Fruit fly (Drosophila melanogaster): ENCODE results near the gene CG8010.

The CG8010 gene

DNA sequence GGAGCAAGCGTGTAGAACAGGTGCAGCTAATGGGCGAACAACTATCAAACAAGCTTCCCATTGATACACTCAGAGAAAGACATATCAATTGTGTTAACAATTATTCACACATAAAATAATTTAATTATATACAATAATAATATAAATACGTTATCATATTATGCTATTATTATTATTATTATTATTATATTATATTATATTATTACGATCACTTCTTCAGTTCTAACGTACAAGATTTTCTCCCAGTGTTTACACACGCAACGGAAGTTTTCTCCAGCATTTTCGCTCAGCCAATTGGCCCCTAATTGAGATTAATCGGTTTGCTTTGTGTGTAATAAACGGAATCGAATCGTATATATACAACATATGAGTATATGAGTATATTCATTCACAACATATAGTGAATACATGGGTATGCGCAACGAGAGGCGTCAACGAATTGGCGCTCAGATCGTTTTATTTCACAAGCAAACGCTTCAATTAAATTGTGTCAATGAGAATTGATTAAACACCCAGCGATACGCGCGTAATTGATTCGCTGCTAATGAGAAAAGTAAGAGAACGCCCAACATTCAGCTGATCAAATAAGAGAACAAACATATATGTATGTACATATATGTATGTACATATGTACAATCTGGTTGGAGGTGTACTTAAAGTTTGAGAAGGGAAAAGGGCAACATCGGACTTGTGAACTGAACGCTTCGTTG lies 48.5 kb upstream of the CG8010 start (continued):
- TF ChIP-seq crc (GFP tag; optimal IDR thresholded peaks at IDR 0.05) (no peak), CG16779 (GFP tag; IDR thresholded peaks at IDR 0.05) (no peak), CG2875 (GFP tag; optimal IDR thresholded peaks at IDR 0.05) (peak; percentile 13), corto (GFP tag; optimal IDR thresholded peaks at IDR 0.05) (no peak), Atf3 (GFP tag; optimal IDR thresholded peaks at IDR 0.05) (no peak), CG13287 (GFP tag; IDR thresholded peaks at IDR 0.05; ENCODE audit: partially characterized antibody) (no peak), sd (tag; optimal IDR thresholded peaks at IDR 0.05) (no peak), usp (GFP tag; optimal IDR thresholded peaks at IDR 0.05) (no peak), CG1529 (GFP tag; optimal IDR thresholded peaks at IDR 0.05) (peak; percentile 36), CG17829 (tag; optimal IDR thresholded peaks at IDR 0.05) (peak; percentile 76), CG15269 (tag; optimal IDR thresholded peaks at IDR 0.05) (peak; percentile 75), mld (GFP tag; IDR thresholded peaks at IDR 0.05; ENCODE audit: partially characterized antibody) (no peak), CG1024 (GFP tag; IDR thresholded peaks at IDR 0.05) (no peak), CG6689 (GFP tag; IDR thresholded peaks at IDR 0.05) (peak; percentile 74), CG16813 (GFP tag; IDR thresholded peaks at IDR 0.05; ENCODE audit: partially characterized antibody) (no peak), repo (GFP tag; optimal IDR thresholded peaks at IDR 0.05) (no peak), CG18262 (tag; optimal IDR thresholded peaks at IDR 0.05) (peak; percentile 76), inv (GFP tag; IDR thresholded peaks at IDR 0.05; ENCODE audit: partially characterized antibody) (no peak), da (GFP tag; optimal IDR thresholded peaks at IDR 0.05) (no peak), amos (GFP tag; IDR thresholded peaks at IDR 0.05; ENCODE audit: partially characterized antibody) (no peak), NK7.1 (GFP tag; optimal IDR thresholded peaks at IDR 0.05) (no peak), Hey (tag; optimal IDR thresholded peaks at IDR 0.05) (no peak), CG4360 (GFP tag; IDR thresholded peaks at IDR 0.05) (no peak), ftz-f1 (GFP tag; optimal IDR thresholded peaks at IDR 0.05) (no peak), Side (GFP tag; optimal IDR thresholded peaks at IDR 0.05) (no peak), E2f1 (GFP tag; IDR thresholded peaks at IDR 0.05) (peak; percentile 49; the same call in 1 of the 2 replicates), ranshi (GFP tag; IDR thresholded peaks at IDR 0.05) (peak; percentile 67), hb (GFP tag; IDR thresholded peaks at IDR 0.05; ENCODE audit: partially characterized antibody) (no peak), HLH54F (GFP tag; optimal IDR thresholded peaks at IDR 0.05) (no peak), Taf1 (GFP tag; IDR thresholded peaks at IDR 0.05) (0 out of 2 replicates have a peak, but pooled peaks have one; percentile 28), Atf6 (GFP tag; IDR thresholded peaks at IDR 0.05) (peak; percentile 7; the same call in 1 of the 2 replicates), tgo (GFP tag; IDR thresholded peaks at IDR 0.05) (peak; percentile 69), Mad (GFP tag; optimal IDR thresholded peaks at IDR 0.05) (no peak), Usf (GFP tag; optimal IDR thresholded peaks at IDR 0.05) (no peak), eve (GFP tag; optimal IDR thresholded peaks at IDR 0.05) (peak in 1 of 2 experiments; percentile 15), B-H1 (GFP tag; IDR thresholded peaks at IDR 0.05) (peak; percentile 18; the same call in 1 of the 3 replicates), TFAM (GFP tag; optimal IDR thresholded peaks at IDR 0.05) (no peak), pfk (GFP tag; optimal IDR thresholded peaks at IDR 0.05) (no peak), CG12071 (GFP tag; optimal IDR thresholded peaks at IDR 0.05) (no peak), gsb-n (tag; optimal IDR thresholded peaks at IDR 0.05) (peak; percentile 59), gfzf (GFP tag; optimal IDR thresholded peaks at IDR 0.05) (no peak), CG4707 (GFP tag; optimal IDR thresholded peaks at IDR 0.05) (no peak), CG7928 (GFP tag; optimal IDR thresholded peaks at IDR 0.05) (no peak), maf-S (GFP tag; optimal IDR thresholded peaks at IDR 0.05) (no peak), CG7987 (GFP tag; optimal IDR thresholded peaks at IDR 0.05) (no peak), CG12219 (GFP tag; optimal IDR thresholded peaks at IDR 0.05) (peak; percentile 17), CG7556 (GFP tag; optimal IDR thresholded peaks at IDR 0.05) (peak; percentile 73), HLHmδ (GFP tag; optimal IDR thresholded peaks at IDR 0.05) (no peak), Hr78 (GFP tag; optimal IDR thresholded peaks at IDR 0.05) (no peak)
